Worm (Caenorhabditis elegans) whole organism, midembryonic: ENCODE results near the gene fbxc-58.

Source experiments
- T22C8.4 ChIP-seq: fragments of 200-800 bp; sonication (Bioruptor generic); IDR thresholded peaks from 2 replicates; pipeline ENCODE4 v1.3.6; 2022; ENCODE audit warnings: missing genetic modification characterization, missing compliant biosample characterization
- cog-1 ChIP-seq: sonication (generic microtip); optimal IDR thresholded peaks from 2 replicates; lab custom pipeline; 2016; ENCODE audit warnings: missing genetic modification characterization, missing compliant biosample characterization
- flt-1 ChIP-seq: fragments of 200-800 bp; sonication (Bioruptor generic); IDR thresholded peaks from 2 replicates; pipeline ENCODE4 v1.3.6; 2022; ENCODE audit warnings: missing genetic modification characterization, missing compliant biosample characterization
- klf-2 ChIP-seq: fragments of 200-800 bp; sonication (Bioruptor generic); conservative IDR thresholded peaks from 2 replicates; pipeline ENCODE4 v1.3.6; 2022; ENCODE audit warnings: missing genetic modification reagents, missing genetic modification characterization, missing compliant biosample characterization
- med-1 ChIP-seq: sonication (generic microtip); optimal IDR thresholded peaks from 2 replicates; lab custom pipeline; 2017; ENCODE audit warnings: missing genetic modification characterization, mild to moderate bottlenecking, missing compliant biosample characterization, antibody characterized with exemption, missing genetic modification reagents; ENCODE audit not compliant: insufficient read depth
- ref-1 ChIP-seq: fragments of 200-800 bp; sonication (Bioruptor generic); conservative IDR thresholded peaks from 2 replicates; pipeline ENCODE4 v1.3.6; 2022; ENCODE audit warnings: missing genetic modification reagents, missing genetic modification characterization, missing compliant biosample characterization
- tab-1 ChIP-seq: fragments of 200-800 bp; sonication (Bioruptor generic); IDR thresholded peaks from 2 replicates; pipeline ENCODE4 v1.3.6; 2022; ENCODE audit warnings: missing genetic modification characterization, missing compliant biosample characterization
- ztf-23 ChIP-seq: fragments of 200-800 bp; sonication (Bioruptor generic); IDR thresholded peaks from 2 replicates; pipeline ENCODE4 v1.3.6; 2022; ENCODE audit warnings: missing genetic modification reagents, missing genetic modification characterization, missing compliant biosample characterization
- ztf-29 ChIP-seq: fragments of 200-800 bp; sonication (Bioruptor generic); IDR thresholded peaks from 2 replicates; pipeline ENCODE4 v1.3.6; 2022; ENCODE audit warnings: missing genetic modification reagents, missing genetic modification characterization, missing compliant biosample characterization

Gene fbxc-58

DNA sequence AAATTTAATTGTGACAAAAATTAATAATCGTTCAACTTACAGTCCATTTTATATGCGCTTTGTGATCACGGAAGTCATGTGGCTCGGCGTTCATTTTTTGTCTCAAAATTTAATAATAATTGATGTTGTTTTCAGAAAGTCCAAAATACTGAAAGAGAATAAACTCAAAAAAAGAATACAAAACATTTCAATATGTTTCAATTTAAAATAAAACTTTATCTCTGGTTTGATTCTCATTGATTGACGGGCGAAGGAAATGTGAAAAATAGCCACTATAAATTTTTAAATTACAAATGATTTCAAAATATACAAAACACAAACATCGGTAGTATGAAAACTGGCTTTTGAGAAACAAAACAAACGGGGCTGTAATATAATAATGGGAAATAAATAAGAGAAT, 32.1 kb upstream of the fbxc-58 start, which contains the start of gene T20D3.6:
T20D3.6 (minus strand) TSS at position 101 of the 400 bp plus-strand sequence.
- no peak for TF ChIP-seq ref-1 (GFP tag; lab: Robert Waterston, UW)
- TF ChIP-seq tab-1 (GFP tag; lab: Robert Waterston, UW) = no peak
- no peak for TF ChIP-seq ztf-23 (GFP tag; lab: Robert Waterston, UW)
- TF ChIP-seq cog-1 (tag; lab: Kevin White, UChicago) = no peak

DNA sequence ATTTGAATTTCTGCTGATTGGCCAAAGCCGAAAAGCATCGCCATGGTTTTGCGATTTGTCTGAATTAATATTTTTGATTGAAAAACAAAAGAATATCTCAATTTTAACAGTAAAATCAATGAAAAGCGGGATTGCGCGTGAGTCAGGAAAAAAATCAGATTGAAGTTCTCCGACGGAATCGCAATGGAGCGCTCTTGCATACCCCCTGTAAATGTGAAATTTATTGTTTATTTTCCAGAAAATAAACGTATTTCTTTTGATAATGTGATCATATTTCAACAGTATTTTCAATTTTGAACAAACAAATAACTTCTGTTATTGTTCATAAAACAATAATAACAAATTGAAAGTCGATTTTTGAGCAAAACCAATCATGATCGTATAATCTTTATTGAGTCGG, 29.7 kb upstream of the fbxc-58 start, which contains the start of gene vps-26:
vps-26 (minus strand) TSS at position 200 of the 400 bp plus-strand sequence.
- TF ChIP-seq klf-2 (no peak), flt-1 (GFP tag; lab: Robert Waterston, UW) (no peak), ztf-23 (GFP tag; lab: Robert Waterston, UW) (no peak), T22C8.4 (no peak), med-1 (GFP tag; lab: Kevin White, UChicago) (no peak)

DNA sequence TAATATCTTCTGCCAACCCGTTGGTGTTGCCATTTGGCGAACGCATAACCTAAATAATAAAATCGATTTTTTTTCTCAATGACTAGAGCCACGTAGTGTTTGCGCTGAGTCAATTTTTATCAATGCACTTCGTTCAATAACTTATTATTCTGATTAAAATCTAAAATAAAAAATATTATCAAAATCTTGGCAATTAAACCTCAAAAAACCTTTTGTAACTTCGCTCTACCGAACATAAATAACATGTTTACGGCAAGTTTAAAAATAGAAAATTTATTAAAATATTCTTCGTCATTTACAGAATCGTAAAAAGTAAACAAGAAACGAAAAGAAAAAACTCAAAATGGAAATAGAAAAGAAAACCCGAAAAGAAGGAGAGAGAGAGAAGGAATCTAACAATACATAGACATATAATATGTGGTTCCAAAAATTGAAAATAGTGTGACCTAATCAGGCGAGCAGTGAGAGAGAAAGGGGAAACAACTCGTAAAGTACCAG, 28.2 kb upstream of the fbxc-58 start, which contains the start of gene pigc-1:
pigc-1 (minus strand) TSS at position 51 of the 498 bp plus-strand sequence.
- TF ChIP-seq ztf-29 (no peak), med-1 (GFP tag; lab: Kevin White, UChicago) (no peak), ztf-23 (GFP tag; lab: Robert Waterston, UW) (no peak), T22C8.4 (no peak), flt-1 (GFP tag; lab: Robert Waterston, UW) (no peak), ref-1 (GFP tag; lab: Robert Waterston, UW) (no peak), klf-2 (no peak), tab-1 (GFP tag; lab: Robert Waterston, UW) (no peak), cog-1 (tag; lab: Kevin White, UChicago) (no peak)

DNA sequence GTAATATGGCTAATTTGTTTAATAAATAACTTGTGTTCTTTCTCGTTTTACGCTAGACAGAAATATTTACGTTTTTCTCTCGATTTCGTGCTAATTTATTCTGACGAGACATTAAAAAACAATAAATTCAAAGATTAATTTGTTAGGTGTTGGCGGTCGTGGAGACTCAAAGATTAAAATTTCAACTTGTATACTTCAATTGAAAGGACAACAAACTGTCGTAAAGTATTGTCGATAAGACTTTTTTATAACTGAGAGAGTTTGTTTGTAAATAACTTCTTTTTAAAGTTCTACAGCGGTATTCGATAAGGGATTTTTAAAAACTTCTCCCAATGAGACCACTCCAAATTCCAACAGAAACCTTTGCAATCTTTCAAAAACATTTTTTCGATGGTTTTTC, 17.6 kb upstream of the fbxc-58 start:
- TF ChIP-seq tab-1 (GFP tag; lab: Robert Waterston, UW) (no peak), cog-1 (tag; lab: Kevin White, UChicago) (no peak), klf-2 (no peak), T22C8.4 (no peak), flt-1 (GFP tag; lab: Robert Waterston, UW) (no peak), ztf-23 (GFP tag; lab: Robert Waterston, UW) (no peak), med-1 (GFP tag; lab: Kevin White, UChicago) (no peak), ref-1 (GFP tag; lab: Robert Waterston, UW) (no peak), ztf-29 (no peak)

DNA sequence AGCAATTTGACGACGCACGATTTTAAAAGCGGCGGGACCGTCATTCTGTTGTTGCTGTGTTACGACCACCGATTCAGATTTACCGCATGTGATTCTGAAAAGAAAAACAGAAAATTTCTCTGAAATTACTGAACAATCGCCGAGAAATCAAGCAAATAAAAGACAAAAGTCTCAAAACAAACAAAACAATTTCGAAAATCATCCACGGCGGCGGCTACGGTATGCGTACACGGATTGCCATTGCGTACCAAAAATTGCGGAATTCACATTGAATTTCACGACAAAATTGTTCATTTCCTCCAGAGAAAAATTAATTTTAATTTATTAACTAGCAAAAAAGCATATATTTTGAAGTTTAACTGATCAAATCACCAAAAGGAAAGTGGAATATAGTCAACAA, 4.9 kb upstream of the fbxc-58 start, which contains the start of gene pezo-1:
pezo-1 (minus strand) TSS at position 101 of the 400 bp plus-strand sequence.
- no peak for TF ChIP-seq ztf-23 (GFP tag; lab: Robert Waterston, UW)
- TF ChIP-seq T22C8.4 = no peak
- TF ChIP-seq cog-1 (tag; lab: Kevin White, UChicago) = no peak
- TF ChIP-seq med-1 (GFP tag; lab: Kevin White, UChicago) = no peak
- no peak for TF ChIP-seq tab-1 (GFP tag; lab: Robert Waterston, UW)
- no peak for TF ChIP-seq klf-2
- TF ChIP-seq flt-1 (GFP tag; lab: Robert Waterston, UW) = no peak

DNA sequence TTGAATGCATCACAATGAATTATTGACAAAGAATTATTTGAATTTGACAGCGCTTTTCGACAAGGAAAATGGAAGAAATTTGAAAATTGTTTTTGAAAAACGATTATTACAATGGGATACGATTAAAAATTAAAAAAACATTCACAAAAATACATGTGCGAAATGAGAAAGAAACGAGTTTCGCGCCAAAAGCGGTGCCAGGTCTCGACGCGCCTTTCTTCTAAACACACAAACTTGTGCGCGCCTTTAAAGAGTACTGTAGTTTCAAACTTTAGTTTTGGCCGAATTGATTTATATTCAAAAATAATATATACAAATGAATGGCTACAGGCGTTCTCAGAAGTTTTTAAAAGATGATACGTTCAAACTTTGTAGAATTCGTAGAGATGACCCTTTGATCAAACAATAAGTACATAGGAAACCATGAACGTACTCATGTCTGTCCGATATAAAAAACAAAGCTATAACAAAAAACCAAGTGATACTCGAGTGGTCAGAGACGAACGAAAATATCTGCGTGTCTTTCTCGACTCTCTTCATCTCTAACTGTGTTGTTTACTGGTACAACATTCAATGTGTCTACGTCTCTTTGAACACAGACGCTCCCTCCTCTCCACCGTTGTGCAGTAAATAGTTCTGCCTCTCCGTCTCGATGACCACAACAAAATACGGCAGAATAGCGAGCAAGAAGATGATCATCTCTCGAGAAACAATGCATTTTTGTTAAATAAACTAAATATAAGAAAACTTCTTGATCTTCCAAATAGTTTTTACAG, 3.3 kb upstream of the fbxc-58 start:
- TF ChIP-seq tab-1 (GFP tag; lab: Robert Waterston, UW) = no peak
- no peak for TF ChIP-seq T22C8.4
- TF ChIP-seq med-1 (GFP tag; lab: Kevin White, UChicago) = no peak
- no peak for TF ChIP-seq ztf-29
- TF ChIP-seq flt-1 (GFP tag; lab: Robert Waterston, UW) = no peak
- no peak for TF ChIP-seq ztf-23 (GFP tag; lab: Robert Waterston, UW)
- no peak for TF ChIP-seq cog-1 (tag; lab: Kevin White, UChicago)
- TF ChIP-seq ref-1 (GFP tag; lab: Robert Waterston, UW) = no peak
- no peak for TF ChIP-seq klf-2

DNA sequence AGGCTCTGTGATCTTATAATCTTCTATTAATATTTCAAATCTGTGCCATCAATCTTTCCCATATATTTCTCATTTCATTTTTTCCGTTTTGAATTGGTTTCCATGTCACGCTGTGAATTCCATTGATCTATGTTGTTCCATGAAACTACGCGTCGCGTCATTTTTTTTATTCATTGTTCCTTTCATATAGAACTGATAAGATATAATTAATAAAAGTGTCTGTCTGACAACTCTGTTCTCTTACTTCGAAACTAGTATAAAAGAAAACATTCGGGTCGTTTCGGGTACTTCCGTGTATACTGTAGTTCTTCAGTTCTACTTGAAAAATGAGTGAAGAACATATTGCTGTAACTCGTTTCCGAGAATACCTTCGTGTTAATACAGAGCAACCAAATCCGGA, 3.2 kb downstream of the fbxc-58 start, which contains the start of gene C10C5.3:
C10C5.3 (plus strand) TSS at position 301 of the 400 bp plus-strand sequence.
- TF ChIP-seq flt-1 (GFP tag; lab: Robert Waterston, UW) (no peak), T22C8.4 (no peak), med-1 (GFP tag; lab: Kevin White, UChicago) (no peak), ref-1 (GFP tag; lab: Robert Waterston, UW) (no peak), tab-1 (GFP tag; lab: Robert Waterston, UW) (no peak), klf-2 (no peak), ztf-29 (no peak)

DNA sequence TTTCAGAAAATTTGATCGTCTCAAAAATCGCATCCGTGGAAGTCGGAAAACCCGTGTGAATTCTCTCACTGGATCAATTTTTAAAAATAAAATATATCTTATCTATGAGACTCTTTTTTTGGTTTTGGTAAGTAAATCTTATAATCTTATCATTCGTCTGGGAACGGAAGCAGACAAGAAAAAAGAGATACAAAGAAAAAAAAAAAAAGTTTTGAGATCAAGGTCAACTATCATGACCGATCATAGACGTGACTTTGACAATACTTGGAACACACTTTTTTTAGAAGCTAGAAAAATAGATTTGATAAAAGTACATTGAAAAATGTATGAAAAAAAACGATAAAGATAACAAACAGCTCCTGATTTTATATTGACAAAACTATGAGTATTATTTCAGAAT, 5.2 kb downstream of the fbxc-58 start:
- no peak for TF ChIP-seq ref-1 (GFP tag; lab: Robert Waterston, UW)
- TF ChIP-seq tab-1 (GFP tag; lab: Robert Waterston, UW) = no peak
- TF ChIP-seq ztf-23 (GFP tag; lab: Robert Waterston, UW) = no peak
- TF ChIP-seq flt-1 (GFP tag; lab: Robert Waterston, UW) = no peak
- TF ChIP-seq T22C8.4 = no peak
- TF ChIP-seq med-1 (GFP tag; lab: Kevin White, UChicago) = no peak
- TF ChIP-seq ztf-29 = no peak
- no peak for TF ChIP-seq cog-1 (tag; lab: Kevin White, UChicago)
- no peak for TF ChIP-seq klf-2

DNA sequence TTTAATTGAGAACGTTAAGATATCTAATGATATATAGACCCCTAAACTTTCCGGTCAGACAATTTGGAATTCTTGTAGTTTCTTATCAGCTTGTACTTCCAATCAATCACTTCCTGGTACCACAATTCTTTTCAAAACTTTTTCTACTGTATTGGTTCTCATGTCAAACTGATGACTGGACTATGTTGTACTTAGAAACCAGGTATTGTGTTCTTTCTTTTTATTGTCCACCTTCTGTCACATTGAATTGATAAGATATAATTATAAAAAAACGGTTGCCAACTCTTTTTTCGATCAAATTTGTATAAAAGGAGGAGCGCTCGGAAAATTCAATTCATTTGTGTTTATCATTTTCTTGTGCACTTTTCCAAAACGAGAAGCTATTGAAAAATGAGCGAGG, 7.0 kb downstream of the fbxc-58 start, which contains the start of gene C10C5.4:
C10C5.4 (plus strand) TSS at position 281 of the 400 bp plus-strand sequence.
- TF ChIP-seq med-1 (GFP tag; lab: Kevin White, UChicago) = no peak
- no peak for TF ChIP-seq ztf-23 (GFP tag; lab: Robert Waterston, UW)
- no peak for TF ChIP-seq cog-1 (tag; lab: Kevin White, UChicago)
- no peak for TF ChIP-seq ref-1 (GFP tag; lab: Robert Waterston, UW)
- no peak for TF ChIP-seq flt-1 (GFP tag; lab: Robert Waterston, UW)
- no peak for TF ChIP-seq ztf-29
- no peak for TF ChIP-seq tab-1 (GFP tag; lab: Robert Waterston, UW)
- TF ChIP-seq T22C8.4 = no peak
- no peak for TF ChIP-seq klf-2
